Fruit fly (Drosophila melanogaster): Measurements from ENCODE around the gene CG32762.
A peak's percentile ranks its signal among the peaks of the same experiment; 100 is the strongest.

CG32762 gene

DNA sequence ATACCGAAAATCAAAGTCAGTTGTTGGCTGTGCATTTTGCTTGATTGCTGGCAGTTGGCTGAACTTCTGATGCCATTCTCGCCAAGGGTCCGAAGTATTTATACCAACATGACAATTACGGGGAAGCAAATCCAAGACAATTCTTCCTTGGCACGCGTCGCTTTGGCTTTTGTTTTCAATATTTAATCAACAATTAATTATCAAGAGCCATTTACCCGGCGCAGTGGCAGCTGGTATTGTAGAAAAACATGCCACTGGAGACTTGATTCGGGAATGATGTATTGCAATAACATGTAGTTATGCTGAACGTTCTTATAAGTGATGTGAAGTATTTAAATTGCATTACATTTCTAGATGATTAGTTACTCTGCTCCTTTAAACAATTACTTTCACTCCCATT lies at the start of gene CG32762, which contains the start of gene CG4151:
CG32762 (minus strand) TSS at position 101 of the 400 bp plus-strand sequence.
CG4151 (plus strand) TSS at position 348 of the 400 bp plus-strand sequence.
- TF ChIP-seq rgr (GFP tag; optimal IDR thresholded peaks at IDR 0.05) (no peak), dmrt93B (GFP tag; optimal IDR thresholded peaks at IDR 0.05) (no peak)

DNA sequence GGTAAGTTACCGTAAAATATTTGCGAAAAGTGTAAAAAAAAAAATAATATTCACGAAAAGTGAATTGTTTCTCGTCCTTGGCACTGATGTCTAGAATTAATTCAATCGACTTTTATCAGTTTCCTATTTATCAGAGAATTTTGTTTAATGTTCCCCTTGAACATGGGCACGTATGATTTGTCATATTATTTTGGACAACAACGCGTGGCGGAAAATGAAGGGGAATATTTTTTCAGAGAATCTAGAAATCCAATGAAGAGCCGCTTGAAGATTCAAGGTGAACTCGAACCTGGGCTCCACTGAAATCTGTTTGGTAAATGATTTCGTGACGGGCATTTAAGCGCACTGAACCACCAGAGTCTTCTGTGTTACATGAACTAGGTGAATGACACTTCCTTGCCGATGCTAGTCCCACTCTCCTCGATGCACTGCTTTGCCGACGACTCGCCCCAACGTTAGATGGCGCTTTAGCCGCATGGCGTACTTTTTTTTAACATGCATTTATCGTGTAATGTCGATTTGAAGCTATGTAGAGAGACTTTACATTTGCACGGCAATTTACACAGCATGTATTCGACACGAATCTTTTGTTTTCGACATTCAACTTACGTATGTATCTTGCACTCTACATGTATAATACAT lies 23.3 kb upstream of the CG32762 start:
- TF ChIP-seq br (GFP tag; optimal IDR thresholded peaks at IDR 0.05) = peak; percentile 19
- no peak for TF ChIP-seq Mio (GFP tag; optimal IDR thresholded peaks at IDR 0.05)
- no peak for TF ChIP-seq Rel (GFP tag; optimal IDR thresholded peaks at IDR 0.05)
- peak; percentile 56 for TF ChIP-seq Rel (tag; optimal IDR thresholded peaks at IDR 0.05)
- peak; percentile 34 for TF ChIP-seq h (GFP tag; optimal IDR thresholded peaks at IDR 0.05)
- peak in 1 of 2 experiments; percentile 2 for TF ChIP-seq foxo (GFP tag; optimal IDR thresholded peaks at IDR 0.05)
- no peak for TF ChIP-seq Abd-B (GFP tag; optimal IDR thresholded peaks at IDR 0.05)
- peak; percentile 20 for TF ChIP-seq fru (GFP tag; optimal IDR thresholded peaks at IDR 0.05)

DNA sequence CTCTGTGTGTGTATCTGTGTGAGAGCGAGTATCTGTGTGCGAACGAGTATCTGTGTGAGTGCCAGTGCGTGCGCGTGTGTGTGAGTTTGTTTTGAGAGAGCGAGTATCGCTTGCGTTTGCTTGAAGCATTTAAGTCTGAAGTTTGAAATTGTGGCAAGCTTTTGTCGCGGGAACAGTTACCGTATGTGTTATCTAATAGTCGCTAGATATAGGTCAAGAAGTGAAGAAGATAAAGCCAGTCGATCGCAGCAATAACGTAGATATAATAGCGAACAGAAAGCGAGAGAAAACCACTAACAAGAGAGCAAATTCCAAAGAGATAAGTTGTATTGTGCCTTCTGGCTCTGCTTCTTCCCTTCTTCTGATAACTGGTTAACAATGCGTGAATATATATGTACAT lies 17.2 kb upstream of the CG32762 start:
- TF ChIP-seq CG9705 (GFP tag; optimal IDR thresholded peaks at IDR 0.05) (no peak), br (GFP tag; optimal IDR thresholded peaks at IDR 0.05) (no peak), Dfd (GFP tag; optimal IDR thresholded peaks at IDR 0.05) (no peak), Hnf4 (GFP tag; optimal IDR thresholded peaks at IDR 0.05) (no peak), dsf (GFP tag; optimal IDR thresholded peaks at IDR 0.05; ENCODE audit: borderline replicate concordance) (no peak), Hr83 (GFP tag; optimal IDR thresholded peaks at IDR 0.05; ENCODE audit: poor library complexity, severe bottlenecking) (no peak), sage (GFP tag; optimal IDR thresholded peaks at IDR 0.05) (no peak), dl (GFP tag; optimal IDR thresholded peaks at IDR 0.05; ENCODE audit: insufficient read depth in 1 of 2, partially characterized antibody in 2 of 2) (no peak), CrebA (GFP tag; optimal IDR thresholded peaks at IDR 0.05; ENCODE audit: borderline replicate concordance) (no peak), Myc (optimal IDR thresholded peaks at IDR 0.05) (no peak)

DNA sequence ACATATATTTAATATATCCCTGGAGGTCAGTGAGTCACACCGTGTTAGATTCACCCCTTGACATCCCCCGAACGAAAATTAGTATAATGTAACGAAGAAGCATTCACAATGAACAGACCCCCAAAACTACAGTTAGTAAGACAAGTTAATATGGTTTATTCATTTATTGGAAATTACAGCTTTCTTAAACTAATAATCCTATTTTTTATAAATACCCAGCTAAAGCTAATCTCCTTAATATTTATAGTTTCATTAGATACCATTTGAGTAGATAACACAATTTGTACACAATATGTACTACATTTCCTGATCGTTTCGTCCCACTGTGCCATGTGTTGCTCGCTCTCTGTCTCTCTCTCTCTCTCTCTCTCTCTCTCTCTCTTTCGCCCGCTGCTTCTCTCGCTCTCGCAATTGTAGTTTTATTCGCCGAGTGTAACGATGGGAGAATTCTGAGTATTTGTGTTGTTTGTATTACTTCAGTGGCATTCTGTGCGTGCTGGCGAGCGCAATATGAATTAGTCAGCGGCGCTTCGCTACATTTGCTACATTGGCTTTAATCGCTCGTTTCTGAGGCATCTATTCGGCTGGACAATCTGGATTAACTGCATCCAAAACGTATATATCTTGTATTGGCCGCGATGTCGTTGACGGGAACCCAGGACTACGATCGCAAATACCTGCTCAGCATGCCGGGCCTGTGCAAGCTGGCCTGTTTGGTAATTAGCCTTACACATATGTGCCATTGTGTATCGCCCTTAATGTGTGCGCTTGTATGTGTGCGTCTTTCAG lies 15.9 kb upstream of the CG32762 start:
- TF ChIP-seq Dif (GFP tag; optimal IDR thresholded peaks at IDR 0.05; ENCODE audit: partially characterized antibody) (peak; percentile 95), CG32264 (GFP tag; optimal IDR thresholded peaks at IDR 0.05) (no peak), psq (GFP tag; optimal IDR thresholded peaks at IDR 0.05) (peak; percentile 39), OdsH (GFP tag; optimal IDR thresholded peaks at IDR 0.05) (peak; percentile 45), dl (GFP tag; optimal IDR thresholded peaks at IDR 0.05; ENCODE audit: insufficient read depth in 1 of 2, partially characterized antibody in 2 of 2) (peak; percentile 83 to 89), woc (GFP tag; optimal IDR thresholded peaks at IDR 0.05) (peak; percentile 60), ey (GFP tag; optimal IDR thresholded peaks at IDR 0.05) (peak; percentile 14), h (GFP tag; optimal IDR thresholded peaks at IDR 0.05) (peak; percentile 49), fru (GFP tag; optimal IDR thresholded peaks at IDR 0.05) (peak; percentile 88), foxo (GFP tag; optimal IDR thresholded peaks at IDR 0.05) (peak in 1 of 2 experiments; percentile 50), usp (GFP tag; optimal IDR thresholded peaks at IDR 0.05) (no peak), HLH106 (tag; optimal IDR thresholded peaks at IDR 0.05) (peak; percentile 3), Hnf4 (GFP tag; optimal IDR thresholded peaks at IDR 0.05) (peak; percentile 43), pan (optimal IDR thresholded peaks at IDR 0.05) (no peak), Myc (optimal IDR thresholded peaks at IDR 0.05) (no peak), rgr (GFP tag; optimal IDR thresholded peaks at IDR 0.05) (peak; percentile 20), Hr83 (GFP tag; optimal IDR thresholded peaks at IDR 0.05; ENCODE audit: poor library complexity, severe bottlenecking) (no peak), Vsx2 (GFP tag; optimal IDR thresholded peaks at IDR 0.05; ENCODE audit: partially characterized antibody) (peak; percentile 98), brk (GFP tag; optimal IDR thresholded peaks at IDR 0.05) (peak; percentile 31)
